Worm (Caenorhabditis elegans): Measurements from ENCODE around the gene srg-37.
A peak's percentile ranks its signal among the peaks of the same experiment; 100 is the strongest.

Gene srg-37

ce11 chrX:14252042-14252441, 17.2 kb upstream of the srg-37 start, which contains the start of gene E02H4.6:
E02H4.6 (minus strand) TSS chrX:14252142.
- TF ChIP-seq ceh-14 (tag; optimal IDR thresholded peaks at IDR 0.05) (no peak), ceh-31 (tag; optimal IDR thresholded peaks at IDR 0.05) (no peak), hlh-8 (tag; optimal IDR thresholded peaks at IDR 0.05) (no peak), ama-1 (optimal IDR thresholded peaks at IDR 0.05) (no peak), dmd-4 (tag; optimal IDR thresholded peaks at IDR 0.05; ENCODE audit: borderline replicate concordance) (no peak), ceh-30 (tag; optimal IDR thresholded peaks at IDR 0.05) (no peak), odd-2 (tag; optimal IDR thresholded peaks at IDR 0.05) (no peak), lim-6 (tag; optimal IDR thresholded peaks at IDR 0.05) (no peak), ceh-6 (GFP tag; optimal IDR thresholded peaks at IDR 0.05) (no peak), tbx-7 (tag; optimal IDR thresholded peaks at IDR 0.05) (no peak), dve-1 (tag; optimal IDR thresholded peaks at IDR 0.05) (no peak), unc-3 (GFP tag; conservative IDR thresholded peaks at IDR 0.05) (no peak), unc-3 (tag; optimal IDR thresholded peaks at IDR 0.05) (no peak), eyg-1 (tag; optimal IDR thresholded peaks at IDR 0.05) (no peak), nfya-1 (tag; optimal IDR thresholded peaks at IDR 0.05) (no peak), ceh-48 (tag; optimal IDR thresholded peaks at IDR 0.05) (no peak)

ce11 chrX:14247436-14248103, 12.7 kb upstream of the srg-37 start, which contains the start of gene K04C1.5:
K04C1.5 (plus strand) TSS chrX:14248053.
- TF ChIP-seq C08G9.2 (tag; optimal IDR thresholded peaks at IDR 0.05) (no peak), ceh-30 (tag; optimal IDR thresholded peaks at IDR 0.05) (no peak), ceh-14 (tag; optimal IDR thresholded peaks at IDR 0.05) (no peak), hlh-8 (tag; optimal IDR thresholded peaks at IDR 0.05) (no peak), elt-2 (tag; optimal IDR thresholded peaks at IDR 0.05) (no peak), pag-3 (tag; optimal IDR thresholded peaks at IDR 0.05; ENCODE audit: borderline replicate concordance) (no peak), fkh-6 (tag; optimal IDR thresholded peaks at IDR 0.05) (no peak), ceh-24 (tag; optimal IDR thresholded peaks at IDR 0.05) (no peak), hlh-6 (tag; optimal IDR thresholded peaks at IDR 0.05) (no peak), ceh-19 (GFP tag; optimal IDR thresholded peaks at IDR 0.05) (no peak)

DNA sequence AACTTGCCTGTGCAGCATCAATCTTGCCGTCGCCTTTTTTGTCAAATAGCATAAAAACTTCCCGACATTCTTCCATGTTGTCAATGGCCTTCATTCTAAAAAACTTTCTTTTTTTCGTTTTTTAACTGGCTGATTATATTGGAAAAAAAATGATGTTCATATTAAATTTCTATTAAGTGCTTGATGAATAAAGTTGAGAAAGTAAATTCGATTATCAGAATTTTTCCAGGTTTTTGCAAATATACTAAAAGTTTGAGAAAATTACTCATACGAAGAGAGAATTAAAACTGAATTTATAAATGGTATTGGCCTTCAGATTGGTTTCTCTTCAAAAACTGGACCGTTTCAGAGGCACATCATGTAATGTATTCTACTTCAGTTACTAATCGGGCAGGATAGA, 11.7 kb upstream of the srg-37 start, which contains the start of gene mlc-6:
mlc-6 (minus strand) TSS at position 101 of the 400 bp plus-strand sequence.
- TF ChIP-seq ceh-6 (GFP tag; optimal IDR thresholded peaks at IDR 0.05): no peak
- TF ChIP-seq zip-5 (tag; optimal IDR thresholded peaks at IDR 0.05): no peak
- no peak for TF ChIP-seq pha-4 (tag; optimal IDR thresholded peaks at IDR 0.05)
- no peak for TF ChIP-seq C08G9.2 (tag; optimal IDR thresholded peaks at IDR 0.05)
- no peak for TF ChIP-seq F13H6.1 (tag; optimal IDR thresholded peaks at IDR 0.05)
- no peak for TF ChIP-seq hlh-8 (tag; optimal IDR thresholded peaks at IDR 0.05)
- TF ChIP-seq ceh-2 (tag; optimal IDR thresholded peaks at IDR 0.05): no peak
- no peak for TF ChIP-seq pha-2 (tag; optimal IDR thresholded peaks at IDR 0.05)
- TF ChIP-seq dve-1 (tag; optimal IDR thresholded peaks at IDR 0.05): no peak
- TF ChIP-seq ceh-9 (tag; optimal IDR thresholded peaks at IDR 0.05): no peak
- TF ChIP-seq ceh-34 (tag; optimal IDR thresholded peaks at IDR 0.05): no peak

ce11 chrX:14244493-14244892, 9.7 kb upstream of the srg-37 start:
- TF ChIP-seq elt-2 (tag; optimal IDR thresholded peaks at IDR 0.05): peak; percentile 40
- no peak for TF ChIP-seq lin-11 (tag; optimal IDR thresholded peaks at IDR 0.05)

DNA sequence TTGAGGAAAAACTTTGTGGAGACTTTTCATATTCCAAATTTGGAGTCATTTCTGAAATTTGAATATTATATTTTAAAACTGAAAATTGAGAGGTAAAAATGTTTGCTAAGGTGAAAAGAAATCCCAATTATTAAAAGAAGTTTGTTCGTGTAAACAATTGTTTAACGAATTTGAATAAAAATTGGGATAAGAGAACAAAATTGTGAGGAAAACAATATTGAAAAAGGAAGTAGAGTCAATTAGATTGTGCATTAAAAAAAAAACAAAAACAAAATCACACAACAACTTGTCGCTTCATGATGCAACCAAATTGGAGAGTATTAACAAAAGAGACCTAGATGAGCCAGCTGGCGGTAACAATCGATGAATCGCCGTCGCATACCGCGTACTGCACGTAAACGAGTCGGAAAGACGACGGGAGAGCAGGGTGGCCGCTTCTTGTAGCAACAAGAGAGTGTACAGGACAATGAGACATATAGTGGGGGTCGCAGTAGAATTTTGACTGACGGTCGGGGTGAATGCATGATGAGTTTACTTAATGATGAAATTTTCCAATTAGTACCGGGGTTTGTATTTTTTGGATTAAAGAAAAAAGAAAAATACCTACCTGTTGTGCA, 8.6 kb upstream of the srg-37 start, which contains the start of gene K04C1.3:
K04C1.3 (minus strand) TSS at position 51 of the 617 bp plus-strand sequence.
- TF ChIP-seq ceh-31 (tag; optimal IDR thresholded peaks at IDR 0.05) (peak; percentile 60), pax-1 (tag; optimal IDR thresholded peaks at IDR 0.05) (no peak)
